Worm (Caenorhabditis elegans) whole organism, L3 larva: Measurements from ENCODE around the gene K10D11.5.

Experiments used
- aly-2 ChIP-seq: fragments of 150-350 bp; optimal IDR thresholded peaks from 2 replicates; lab custom pipeline; 2014; ENCODE audit warnings: missing biosample characterization, missing genetic modification characterization
- ama-1 ChIP-seq: fragments of 150-350 bp; optimal IDR thresholded peaks from 2 replicates; lab custom pipeline; 2018
- ceh-28 ChIP-seq: fragments of 150-350 bp; optimal IDR thresholded peaks from 2 replicates; lab custom pipeline; 2014; ENCODE audit warnings: missing biosample characterization, missing genetic modification reagents, missing genetic modification characterization
- ceh-82 ChIP-seq: fragments of 150-350 bp; optimal IDR thresholded peaks from 2 replicates; lab custom pipeline; 2014; ENCODE audit warnings: missing biosample characterization, missing genetic modification characterization
- ceh-9 ChIP-seq: sonication (generic microtip); optimal IDR thresholded peaks from 2 replicates; lab custom pipeline; 2018; ENCODE audit warnings: missing biosample characterization, missing genetic modification characterization
- daf-12 ChIP-seq: fragments of 150-350 bp; optimal IDR thresholded peaks from 2 replicates; lab custom pipeline; 2014; ENCODE audit warnings: missing biosample characterization, missing genetic modification reagents, missing genetic modification characterization
- egl-27 ChIP-seq: sonication (generic microtip); optimal IDR thresholded peaks from 4 replicates; lab custom pipeline; 2017; ENCODE audit warnings: missing biosample characterization, missing genetic modification reagents, missing genetic modification characterization
- elt-1 ChIP-seq: fragments of 150-350 bp; optimal IDR thresholded peaks from 2 replicates; lab custom pipeline; 2014; ENCODE audit warnings: missing biosample characterization, missing genetic modification characterization
- elt-2 ChIP-seq: sonication (generic microtip); optimal IDR thresholded peaks from 2 replicates; lab custom pipeline; 2016; ENCODE audit warnings: missing genetic modification reagents, mild to moderate bottlenecking, missing genetic modification characterization, missing compliant biosample characterization
- elt-3 ChIP-seq, 3 experiments: fragments of 150-350 bp in 1 of 3; sonication (generic microtip) in 2 of 3; optimal IDR thresholded peaks; 2 replicates in 2 of 3; 4 replicates in 1 of 3; lab custom pipeline; 2014 to 2017; ENCODE audit warnings: missing biosample characterization in 3 of 3, missing genetic modification characterization in 3 of 3
- fkh-10 ChIP-seq: sonication (generic microtip); optimal IDR thresholded peaks from 2 replicates; lab custom pipeline; 2017; ENCODE audit warnings: missing biosample characterization, missing genetic modification reagents, missing genetic modification characterization
- fkh-2 ChIP-seq: fragments of 150-350 bp; optimal IDR thresholded peaks from 2 replicates; lab custom pipeline; 2014; ENCODE audit warnings: missing biosample characterization, missing genetic modification reagents, missing genetic modification characterization
- jun-1 ChIP-seq: fragments of 150-350 bp; optimal IDR thresholded peaks from 2 replicates; lab custom pipeline; 2014; ENCODE audit warnings: missing biosample characterization, missing genetic modification reagents, missing genetic modification characterization
- lin-15B ChIP-seq: fragments of 150-350 bp; optimal IDR thresholded peaks from 2 replicates; lab custom pipeline; 2014; ENCODE audit warnings: missing biosample characterization, missing genetic modification characterization
- lin-39 ChIP-seq: fragments of 150-350 bp; optimal IDR thresholded peaks from 2 replicates; lab custom pipeline; 2018; ENCODE audit warnings: missing biosample characterization, missing genetic modification reagents, missing genetic modification characterization
- mdl-1 ChIP-seq: fragments of 150-350 bp; optimal IDR thresholded peaks from 2 replicates; lab custom pipeline; 2014; ENCODE audit warnings: missing biosample characterization, missing genetic modification characterization
- mml-1 ChIP-seq: fragments of 150-350 bp; sonication (generic microtip); optimal IDR thresholded peaks from 3 replicates; lab custom pipeline; 2014; ENCODE audit warnings: missing biosample characterization, missing genetic modification characterization
- nfya-1 ChIP-seq: sonication (generic microtip); optimal IDR thresholded peaks from 2 replicates; lab custom pipeline; 2017; ENCODE audit warnings: missing genetic modification characterization, mild to moderate bottlenecking, missing compliant biosample characterization, antibody characterized with exemption, moderate library complexity; ENCODE audit not compliant: insufficient read depth
- nhr-11 ChIP-seq: fragments of 150-350 bp; optimal IDR thresholded peaks from 2 replicates; lab custom pipeline; 2014; ENCODE audit warnings: missing biosample characterization, missing genetic modification characterization
- nhr-237 ChIP-seq: fragments of 150-350 bp; optimal IDR thresholded peaks from 2 replicates; lab custom pipeline; 2014; ENCODE audit warnings: missing biosample characterization, missing genetic modification characterization
- nhr-25 ChIP-seq: sonication (generic microtip); optimal IDR thresholded peaks from 2 replicates; lab custom pipeline; 2017; ENCODE audit warnings: missing biosample characterization, missing genetic modification characterization
- nhr-67 ChIP-seq: fragments of 150-350 bp; optimal IDR thresholded peaks from 2 replicates; lab custom pipeline; 2014; ENCODE audit warnings: missing biosample characterization, missing genetic modification characterization
- nhr-76 ChIP-seq: fragments of 150-350 bp; sonication (generic microtip); optimal IDR thresholded peaks from 5 replicates; lab custom pipeline; 2014; ENCODE audit warnings: missing biosample characterization, missing genetic modification characterization
- nhr-77 ChIP-seq: fragments of 150-350 bp; optimal IDR thresholded peaks from 2 replicates; lab custom pipeline; 2014; ENCODE audit warnings: missing biosample characterization, missing genetic modification characterization
- pha-4 ChIP-seq: fragments of 150-350 bp; optimal IDR thresholded peaks from 2 replicates; lab custom pipeline; 2014; ENCODE audit warnings: missing biosample characterization, missing genetic modification reagents, missing genetic modification characterization
- pqm-1 ChIP-seq: fragments of 150-350 bp; optimal IDR thresholded peaks from 2 replicates; lab custom pipeline; 2017; ENCODE audit warnings: missing biosample characterization, missing genetic modification characterization, inconsistent platforms
- sea-2 ChIP-seq: fragments of 150-350 bp; sonication (generic microtip); optimal IDR thresholded peaks from 4 replicates; lab custom pipeline; 2014; ENCODE audit warnings: missing biosample characterization, missing genetic modification reagents, missing genetic modification characterization
- skn-1 ChIP-seq: fragments of 150-350 bp; optimal IDR thresholded peaks from 2 replicates; lab custom pipeline; 2014; ENCODE audit warnings: missing biosample characterization, missing genetic modification characterization
- snpc-4 ChIP-seq: fragments of 150-350 bp; optimal IDR thresholded peaks from 2 replicates; lab custom pipeline; 2014; ENCODE audit warnings: missing biosample characterization, missing genetic modification characterization
- tbx-2 ChIP-seq: sonication (generic microtip); optimal IDR thresholded peaks from 2 replicates; lab custom pipeline; 2016; ENCODE audit warnings: mild to moderate bottlenecking, missing genetic modification characterization, missing compliant biosample characterization
- unc-39 ChIP-seq: sonication (generic microtip); optimal IDR thresholded peaks from 4 replicates; lab custom pipeline; 2017; ENCODE audit warnings: missing biosample characterization, missing genetic modification characterization
- unc-62 ChIP-seq: fragments of 150-350 bp; sonication (generic microtip); optimal IDR thresholded peaks from 4 replicates; lab custom pipeline; 2014; ENCODE audit warnings: missing biosample characterization, missing genetic modification reagents, missing genetic modification characterization
- zag-1 ChIP-seq: fragments of 150-350 bp; optimal IDR thresholded peaks from 2 replicates; lab custom pipeline; 2014; ENCODE audit warnings: missing biosample characterization, missing genetic modification characterization
- ztf-4 ChIP-seq: fragments of 150-350 bp; optimal IDR thresholded peaks from 2 replicates; lab custom pipeline; 2014; ENCODE audit warnings: missing biosample characterization, missing genetic modification characterization

K10D11.5 gene

DNA sequence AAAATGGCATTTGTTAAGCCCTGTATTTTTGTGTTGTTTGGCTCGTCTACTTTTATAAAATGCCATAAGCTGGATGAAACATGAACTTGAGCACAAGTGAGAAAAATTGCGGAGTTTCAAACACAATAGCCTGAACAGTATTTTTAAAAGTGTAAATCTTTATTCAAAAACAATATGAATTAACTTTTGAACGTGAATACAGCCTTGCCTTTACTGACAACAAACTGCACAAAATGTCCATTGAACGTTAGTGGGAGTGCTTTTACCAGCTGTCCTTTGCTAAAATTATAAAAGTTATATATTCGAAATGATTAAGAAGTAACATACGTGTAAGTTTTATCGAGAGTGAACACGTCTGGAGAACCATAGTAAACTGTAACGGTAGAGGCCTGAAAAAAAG lies 24.3 kb downstream of the K10D11.5 start:
- TF ChIP-seq unc-62 (GFP tag; lab: Kevin White, UChicago) (no peak), fkh-2 (tag; lab: Kevin White, UChicago) (no peak), aly-2 (tag; lab: Kevin White, UChicago) (no peak), mdl-1 (tag; lab: Kevin White, UChicago) (no peak), mml-1 (no peak), nfya-1 (tag; lab: Kevin White, UChicago) (no peak), pqm-1 (tag; lab: Kevin White, UChicago) (no peak), fkh-10 (GFP tag; lab: Kevin White, UChicago) (no peak), nhr-77 (tag; lab: Kevin White, UChicago) (no peak), snpc-4 (tag; lab: Kevin White, UChicago) (no peak), elt-1 (tag; lab: Kevin White, UChicago) (no peak), daf-12 (no peak), ceh-82 (tag; lab: Kevin White, UChicago) (no peak), skn-1 (no peak), ceh-9 (tag; lab: Kevin White, UChicago) (no peak), egl-27 (tag; lab: Kevin White, UChicago) (no peak), pha-4 (tag; lab: Kevin White, UChicago) (no peak)

DNA sequence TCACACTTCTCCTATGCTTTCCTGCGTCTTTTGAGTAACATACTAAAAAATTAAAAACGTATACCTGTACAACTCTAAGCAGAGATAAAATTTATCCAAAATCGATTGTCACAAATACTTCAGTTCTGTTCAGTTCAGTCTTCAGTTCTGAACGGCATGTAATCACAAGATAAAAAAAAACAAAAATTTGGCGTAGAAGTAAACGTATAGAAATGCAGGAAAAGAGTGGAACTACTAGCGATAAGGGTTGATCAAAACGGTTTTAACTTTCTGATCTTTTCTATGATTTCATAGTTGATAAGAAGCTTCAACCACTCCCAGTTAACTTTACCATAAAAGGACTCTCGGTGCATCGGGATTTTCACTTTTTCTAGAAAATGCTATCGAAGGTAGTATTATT lies 26.6 kb downstream of the K10D11.5 start, which contains the start of gene dod-22:
Gene dod-22, plus strand, starts transcription at position 301 of the 400 bp plus-strand sequence.
- TF ChIP-seq elt-2 (tag; lab: Kevin White, UChicago) (no peak), nhr-76 (no peak), unc-39 (tag; lab: Kevin White, UChicago) (no peak), nhr-25 (tag; lab: Kevin White, UChicago) (no peak), lin-15B (no peak), jun-1 (tag; lab: Kevin White, UChicago) (no peak), fkh-2 (tag; lab: Kevin White, UChicago) (no peak), ama-1 (lab: Kevin White, UChicago) (no peak), zag-1 (tag; lab: Kevin White, UChicago) (no peak), snpc-4 (tag; lab: Kevin White, UChicago) (no peak), tbx-2 (tag; lab: Kevin White, UChicago) (no peak)

DNA sequence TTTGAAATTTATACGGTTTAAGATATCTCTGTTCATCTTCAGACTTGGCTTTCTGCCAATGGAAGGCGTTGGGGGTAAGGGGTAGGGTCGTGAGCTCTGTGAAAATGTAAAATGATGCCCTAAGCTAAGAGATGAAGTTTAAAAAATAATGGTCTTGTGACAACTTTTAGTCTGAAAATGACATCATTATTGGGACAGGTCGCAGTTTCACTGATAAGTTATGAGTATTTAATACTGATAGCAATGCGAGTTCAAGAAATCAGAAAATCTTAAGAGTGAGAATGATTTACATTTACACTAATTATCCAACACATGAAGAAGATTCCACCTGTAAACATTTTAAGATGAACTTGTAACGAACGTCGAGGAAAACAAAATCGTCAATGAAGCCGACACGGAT lies 27.0 kb downstream of the K10D11.5 start:
- TF ChIP-seq pqm-1 (tag; lab: Kevin White, UChicago): peak; percentile 76
- TF ChIP-seq zag-1 (tag; lab: Kevin White, UChicago): no peak
- TF ChIP-seq fkh-10 (GFP tag; lab: Kevin White, UChicago): no peak
- TF ChIP-seq elt-2 (tag; lab: Kevin White, UChicago): peak; percentile 64

DNA sequence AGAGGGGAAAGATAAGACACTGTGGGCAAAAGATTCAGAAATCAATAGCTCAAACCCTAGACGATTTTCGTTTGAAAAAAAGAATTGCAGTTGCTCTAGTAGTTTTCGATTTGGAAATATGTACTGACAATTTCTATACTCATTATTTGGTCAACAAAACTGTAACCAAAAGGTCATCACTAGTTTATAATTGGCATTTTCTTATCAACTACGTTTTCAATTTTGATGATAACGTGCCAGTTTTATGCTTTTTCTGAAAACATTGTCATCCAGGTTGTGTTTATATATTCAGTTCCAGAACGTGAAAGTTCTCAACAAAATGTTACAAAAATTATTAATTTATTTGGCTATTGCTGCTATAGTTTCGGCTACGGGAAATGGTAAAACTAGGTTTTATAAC lies 29.1 kb downstream of the K10D11.5 start, which contains the start of gene F55G11.8:
Gene F55G11.8, plus strand, starts transcription at position 245 of the 400 bp plus-strand sequence.
- TF ChIP-seq elt-2 (tag; lab: Kevin White, UChicago): peak; percentile 78
- peak; percentile 2 for TF ChIP-seq skn-1
- no peak for TF ChIP-seq pha-4 (tag; lab: Kevin White, UChicago)
- TF ChIP-seq pqm-1 (tag; lab: Kevin White, UChicago): peak; percentile 20

DNA sequence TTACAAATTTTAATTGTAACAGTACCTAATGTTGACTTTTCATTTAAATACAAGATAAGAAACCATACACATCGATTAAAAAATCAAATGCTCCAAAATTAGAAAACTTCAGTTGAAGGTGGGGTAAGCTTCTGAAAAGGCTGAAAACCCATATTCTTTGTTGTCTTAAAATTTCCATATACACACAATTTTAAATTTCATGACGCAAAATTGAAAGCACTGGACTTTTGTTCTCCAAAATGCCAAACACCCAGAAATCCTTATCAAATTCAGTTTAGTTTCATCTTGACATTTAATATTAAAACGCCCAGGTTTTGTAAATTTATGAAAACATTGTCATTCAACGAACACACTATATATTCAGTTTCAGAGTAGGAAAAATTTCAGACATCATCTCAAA lies 31.5 kb downstream of the K10D11.5 start, which contains the start of gene F55G11.7:
Gene F55G11.7, plus strand, starts transcription at position 301 of the 400 bp plus-strand sequence.
- no peak for TF ChIP-seq nhr-237
- no peak for TF ChIP-seq jun-1 (tag; lab: Kevin White, UChicago)
- no peak for TF ChIP-seq aly-2 (tag; lab: Kevin White, UChicago)
- TF ChIP-seq sea-2 (GFP tag; lab: Kevin White, UChicago): no peak
- TF ChIP-seq ztf-4: no peak
- no peak for TF ChIP-seq elt-3 (tag; optimal IDR thresholded peaks at IDR 0.05; lab: Kevin White, UChicago)
- no peak for TF ChIP-seq lin-39
- TF ChIP-seq nhr-76: no peak

DNA sequence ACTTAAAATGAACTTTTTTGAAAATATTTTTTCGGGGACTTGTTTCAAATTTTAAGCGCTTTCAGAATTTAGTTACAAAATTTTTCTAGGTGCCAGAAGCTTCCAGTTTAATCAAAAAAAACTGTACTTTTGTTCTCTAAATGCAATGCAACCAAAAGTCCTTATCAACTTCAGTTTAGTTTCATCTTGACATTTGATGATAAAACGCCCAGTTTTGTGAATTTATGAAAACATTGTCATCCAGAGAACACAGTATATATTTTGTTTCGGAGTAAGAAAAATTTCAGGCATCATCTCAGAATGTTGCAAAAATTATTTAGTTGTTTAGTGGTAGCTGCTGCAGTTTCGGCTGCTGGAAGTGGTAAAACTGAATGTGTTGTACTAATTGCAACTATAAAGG lies 33.9 kb downstream of the K10D11.5 start, which contains the start of gene F55G11.6:
Gene F55G11.6, plus strand, starts transcription at position 301 of the 400 bp plus-strand sequence.
- TF ChIP-seq egl-27 (tag; lab: Kevin White, UChicago) (no peak), nhr-67 (tag; lab: Kevin White, UChicago) (no peak), nhr-77 (tag; lab: Kevin White, UChicago) (no peak), pqm-1 (tag; lab: Kevin White, UChicago) (no peak), nhr-25 (tag; lab: Kevin White, UChicago) (no peak), nhr-11 (tag; lab: Kevin White, UChicago) (no peak), skn-1 (no peak), ceh-28 (tag; lab: Kevin White, UChicago) (no peak), ceh-9 (tag; lab: Kevin White, UChicago) (no peak), lin-15B (no peak), nhr-237 (no peak)
- TF ChIP-seq, all 47 proteins: peak for 0
